Fruit fly (Drosophila melanogaster) whole organism, pupa: Measurements from ENCODE around the gene smog.

Experiments used
- CG10348 ChIP-seq: fragments of 200-800 bp; sonication (Bioruptor generic); IDR thresholded peaks from 2 replicates; pipeline ENCODE4 v1.3.6; 2022; ENCODE audit warnings: missing biosample characterization, missing genetic modification characterization
- CG12605 ChIP-seq: fragments of 200-800 bp; sonication (Bioruptor generic); IDR thresholded peaks from 2 replicates; pipeline ENCODE4 v1.3.6; 2022; ENCODE audit warnings: missing biosample characterization, missing genetic modification characterization
- CG13204 ChIP-seq: fragments of 200-800 bp; sonication (Bioruptor generic); optimal IDR thresholded peaks from 2 replicates; lab custom pipeline; 2018; ENCODE audit warnings: missing biosample characterization, mild to moderate bottlenecking, missing genetic modification characterization, moderate library complexity
- CG14655 ChIP-seq: fragments of 200-800 bp; sonication (Bioruptor generic); optimal IDR thresholded peaks from 3 replicates; lab custom pipeline; 2017; ENCODE audit warnings: mild to moderate bottlenecking, missing biosample characterization, missing genetic modification reagents, missing genetic modification characterization
- CG15710 ChIP-seq: fragments of 200-800 bp; sonication (Bioruptor generic); optimal IDR thresholded peaks from 2 replicates; lab custom pipeline; 2018; ENCODE audit warnings: missing biosample characterization, mild to moderate bottlenecking, missing genetic modification characterization, moderate library complexity
- CG17806 ChIP-seq: fragments of 200-800 bp; sonication (Bioruptor generic); optimal IDR thresholded peaks from 2 replicates; lab custom pipeline; 2018; ENCODE audit warnings: missing biosample characterization, mild to moderate bottlenecking, missing genetic modification characterization, moderate library complexity
- CG32121 ChIP-seq: fragments of 200-800 bp; sonication (Bioruptor generic); IDR thresholded peaks from 2 replicates; pipeline ENCODE4 v1.3.6; 2022; ENCODE audit warnings: missing biosample characterization, missing genetic modification characterization
- CG34367 ChIP-seq: fragments of 200-800 bp; sonication (Bioruptor generic); optimal IDR thresholded peaks from 2 replicates; lab custom pipeline; 2018; ENCODE audit warnings: missing biosample characterization, mild to moderate bottlenecking, missing genetic modification characterization
- CG4496 ChIP-seq: fragments of 200-800 bp; sonication (Bioruptor generic); IDR thresholded peaks from 3 replicates; pipeline ENCODE4 v1.3.6; 2022; ENCODE audit warnings: missing biosample characterization, missing genetic modification characterization
- CG8159 ChIP-seq: fragments of 200-800 bp; sonication (Bioruptor generic); optimal IDR thresholded peaks from 3 replicates; lab custom pipeline; 2018; ENCODE audit warnings: missing biosample characterization, mild to moderate bottlenecking, missing genetic modification characterization, moderate library complexity
- CG8301 ChIP-seq: fragments of 200-800 bp; sonication (Bioruptor generic); optimal IDR thresholded peaks from 2 replicates; lab custom pipeline; 2018; ENCODE audit warnings: missing biosample characterization, mild to moderate bottlenecking, missing genetic modification characterization
- CG9948 ChIP-seq: fragments of 200-800 bp; sonication (Bioruptor generic); optimal IDR thresholded peaks from 2 replicates; lab custom pipeline; 2018; ENCODE audit warnings: missing biosample characterization, mild to moderate bottlenecking, missing genetic modification characterization, moderate library complexity
- D1 ChIP-seq: fragments of 200-800 bp; sonication (Bioruptor generic); optimal IDR thresholded peaks from 2 replicates; lab custom pipeline; 2018; ENCODE audit warnings: missing biosample characterization, mild to moderate bottlenecking, missing genetic modification characterization, moderate library complexity
- EcR ChIP-seq: fragments of 200-800 bp; sonication (Bioruptor generic); optimal IDR thresholded peaks from 3 replicates; lab custom pipeline; 2019; ENCODE audit warnings: missing biosample characterization, missing genetic modification characterization, mild to moderate bottlenecking, moderate library complexity, missing genetic modification reagents
- Ets98B ChIP-seq: fragments of 200-800 bp; sonication (Bioruptor generic); IDR thresholded peaks from 2 replicates; pipeline ENCODE4 v1.3.6; 2022; ENCODE audit warnings: missing biosample characterization, missing genetic modification characterization
- Pif1A ChIP-seq: fragments of 200-800 bp; sonication (Bioruptor generic); optimal IDR thresholded peaks from 3 replicates; lab custom pipeline; 2016; ENCODE audit warnings: missing biosample characterization, missing genetic modification characterization
- Pif1B ChIP-seq: fragments of 200-800 bp; sonication (Bioruptor generic); optimal IDR thresholded peaks from 3 replicates; lab custom pipeline; 2016; ENCODE audit warnings: missing biosample characterization, missing genetic modification characterization
- Snoo ChIP-seq: fragments of 200-800 bp; sonication (Bioruptor generic); optimal IDR thresholded peaks from 3 replicates; lab custom pipeline; 2017; ENCODE audit warnings: missing biosample characterization, mild to moderate bottlenecking, missing genetic modification characterization, inconsistent platforms
- fd96Ca ChIP-seq: fragments of 200-800 bp; sonication (Bioruptor generic); IDR thresholded peaks from 3 replicates; pipeline ENCODE4 v1.3.6; 2022; ENCODE audit warnings: missing biosample characterization, missing genetic modification characterization
- gl ChIP-seq: fragments of 200-800 bp; sonication (Bioruptor generic); optimal IDR thresholded peaks from 2 replicates; lab custom pipeline; 2018; ENCODE audit warnings: missing biosample characterization, mild to moderate bottlenecking, missing genetic modification characterization
- rn ChIP-seq: fragments of 200-800 bp; sonication (Bioruptor generic); IDR thresholded peaks from 2 replicates; pipeline ENCODE4 v1.3.6; 2022; ENCODE audit warnings: missing biosample characterization, missing genetic modification characterization

Gene smog

DNA sequence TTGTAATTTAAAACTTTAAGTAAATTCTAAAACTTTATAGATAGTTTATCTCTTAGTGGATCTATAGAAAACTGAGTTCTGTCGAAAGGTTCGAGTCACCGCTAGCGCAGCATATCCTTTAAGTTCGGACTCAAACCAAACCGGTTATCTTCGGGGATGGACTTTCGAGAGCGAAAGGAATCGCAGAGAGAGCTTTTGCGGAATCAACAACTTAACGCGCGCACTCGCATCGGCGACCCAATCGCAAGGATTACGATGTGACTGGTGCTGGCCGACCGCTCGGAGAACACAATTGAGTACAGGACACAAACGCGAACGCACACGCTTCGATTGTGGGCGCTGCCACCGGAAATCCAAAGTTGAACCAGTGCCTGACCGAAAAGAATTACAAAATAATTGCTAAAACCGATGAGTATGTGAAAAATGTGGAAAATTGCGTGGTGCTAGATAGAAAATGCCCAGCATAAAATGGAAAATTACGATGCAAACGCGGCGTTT, at the start of gene smog:
Gene smog, plus strand, starts transcription at position 260 of the 498 bp plus-strand sequence.
- TF ChIP-seq CG32121 (no peak), fd96Ca (GFP tag; lab: Robert Waterston, UW) (0 out of 3 replicates have a peak, but pooled peaks have one; percentile 19)

DNA sequence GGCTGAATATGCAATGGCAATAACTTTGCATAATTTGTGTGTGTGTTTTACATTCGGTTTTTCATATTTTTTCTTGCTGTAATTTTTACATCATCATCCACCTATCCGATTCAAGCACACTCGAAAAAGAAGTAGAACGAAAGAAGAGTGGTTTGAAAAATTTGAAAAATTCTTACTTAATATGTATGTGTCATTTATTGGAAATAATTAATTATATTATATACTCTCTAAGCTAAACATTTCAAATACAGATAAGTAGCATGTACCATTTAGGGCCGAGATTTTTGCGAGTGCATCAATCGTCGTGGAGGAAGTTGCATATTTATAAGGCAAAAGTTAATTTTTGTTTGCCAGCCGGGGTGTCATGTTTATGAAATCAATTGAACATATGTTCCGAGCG, 46.6 kb upstream of the smog start:
- TF ChIP-seq Pif1A (GFP tag; lab: Kevin White, UChicago) (no peak), CG13204 (GFP tag; lab: Kevin White, UChicago) (no peak), Pif1B (GFP tag; lab: Kevin White, UChicago) (no peak), CG8159 (tag; lab: Kevin White, UChicago) (peak; percentile 14), CG14655 (no peak), CG17806 (tag; lab: Kevin White, UChicago) (peak; percentile 3), CG32121 (no peak), fd96Ca (GFP tag; lab: Robert Waterston, UW) (no peak), CG15710 (tag; lab: Kevin White, UChicago) (no peak)

DNA sequence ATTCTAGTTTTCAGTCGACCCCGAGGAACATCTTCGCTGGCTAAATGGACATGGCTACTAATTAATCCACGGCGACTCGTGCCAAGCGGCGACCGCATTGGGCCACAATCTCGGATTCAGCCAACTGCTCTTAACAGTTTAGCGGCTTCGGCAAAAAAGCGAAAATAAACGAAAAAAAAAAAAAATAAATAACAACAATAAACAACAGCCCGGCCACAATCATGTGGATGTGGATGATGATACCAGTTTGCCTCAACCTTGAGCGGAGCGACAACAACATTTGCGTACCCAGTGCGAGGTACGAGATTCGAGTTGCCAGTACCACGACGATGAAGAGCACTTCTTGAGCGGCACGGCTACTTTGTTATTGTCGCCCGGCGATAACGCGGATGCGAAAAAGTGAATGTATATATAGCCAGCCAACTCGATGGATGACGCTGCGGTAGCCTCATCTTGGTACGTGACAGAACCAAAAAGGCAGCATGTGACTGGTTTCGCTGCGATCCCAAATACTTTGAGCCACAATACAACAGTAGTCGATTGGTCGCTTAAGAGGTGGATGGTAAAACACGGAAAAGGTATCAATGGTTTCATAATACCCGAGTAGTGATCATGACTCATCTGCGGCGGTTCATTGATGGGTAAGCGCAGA, 44.6 kb upstream of the smog start:
- TF ChIP-seq CG13204 (GFP tag; lab: Kevin White, UChicago) (peak; percentile 67), D1 (tag; lab: Kevin White, UChicago) (no peak), EcR (GFP tag; lab: Kevin White, UChicago) (peak; percentile 63)
- TF ChIP-seq, all 21 proteins: peak for 2

DNA sequence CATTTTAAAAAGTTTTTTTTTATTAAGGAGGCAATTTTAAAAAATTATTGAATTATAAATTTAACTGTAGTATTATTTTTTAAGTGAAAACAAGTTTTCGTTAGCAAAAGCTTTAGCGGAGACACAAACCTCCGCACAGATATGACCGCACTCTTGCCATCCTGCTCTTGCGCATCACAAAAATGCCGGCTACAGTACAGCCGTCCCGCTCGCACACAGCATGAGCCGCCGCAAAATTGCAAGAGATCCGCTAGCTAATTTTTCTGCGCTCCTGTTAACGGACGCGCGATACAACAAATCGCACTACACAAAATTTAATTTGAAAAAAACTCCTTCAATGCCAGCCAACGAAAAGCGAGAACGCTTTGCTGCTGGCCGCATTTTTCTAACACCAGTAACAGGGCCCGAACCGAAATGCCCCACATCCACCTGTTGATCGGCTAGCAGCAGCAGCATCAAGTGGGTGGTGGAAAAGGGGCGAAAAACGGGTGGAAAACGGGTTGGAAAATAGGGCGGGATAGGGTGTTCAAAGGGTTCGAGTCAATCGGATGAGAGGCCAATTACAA, 42.5 kb upstream of the smog start:
- TF ChIP-seq CG32121 (peak; percentile 51; the same call in 1 of the 2 replicates), gl (tag; lab: Kevin White, UChicago) (no peak), CG8159 (tag; lab: Kevin White, UChicago) (no peak), CG15710 (tag; lab: Kevin White, UChicago) (peak; percentile 32), Pif1A (GFP tag; lab: Kevin White, UChicago) (peak; percentile 9), D1 (tag; lab: Kevin White, UChicago) (peak; percentile 69), CG17806 (tag; lab: Kevin White, UChicago) (peak; percentile 10), fd96Ca (GFP tag; lab: Robert Waterston, UW) (peak; percentile 43; the same call in 1 of the 3 replicates), CG10348 (GFP tag; lab: Robert Waterston, UW) (no peak), CG14655 (no peak), CG12605 (GFP tag; lab: Robert Waterston, UW) (peak; percentile 88), rn (GFP tag; lab: Robert Waterston, UW) (no peak), CG13204 (GFP tag; lab: Kevin White, UChicago) (no peak), Snoo (tag; lab: Kevin White, UChicago) (peak; percentile 35), Pif1B (GFP tag; lab: Kevin White, UChicago) (peak; percentile 46), EcR (GFP tag; lab: Kevin White, UChicago) (no peak), Ets98B (GFP tag; lab: Robert Waterston, UW) (peak; percentile 64), CG34367 (tag; lab: Kevin White, UChicago) (no peak), CG4496 (GFP tag; lab: Robert Waterston, UW) (peak; percentile 66)
- TF ChIP-seq, all 21 proteins: peak for 11

DNA sequence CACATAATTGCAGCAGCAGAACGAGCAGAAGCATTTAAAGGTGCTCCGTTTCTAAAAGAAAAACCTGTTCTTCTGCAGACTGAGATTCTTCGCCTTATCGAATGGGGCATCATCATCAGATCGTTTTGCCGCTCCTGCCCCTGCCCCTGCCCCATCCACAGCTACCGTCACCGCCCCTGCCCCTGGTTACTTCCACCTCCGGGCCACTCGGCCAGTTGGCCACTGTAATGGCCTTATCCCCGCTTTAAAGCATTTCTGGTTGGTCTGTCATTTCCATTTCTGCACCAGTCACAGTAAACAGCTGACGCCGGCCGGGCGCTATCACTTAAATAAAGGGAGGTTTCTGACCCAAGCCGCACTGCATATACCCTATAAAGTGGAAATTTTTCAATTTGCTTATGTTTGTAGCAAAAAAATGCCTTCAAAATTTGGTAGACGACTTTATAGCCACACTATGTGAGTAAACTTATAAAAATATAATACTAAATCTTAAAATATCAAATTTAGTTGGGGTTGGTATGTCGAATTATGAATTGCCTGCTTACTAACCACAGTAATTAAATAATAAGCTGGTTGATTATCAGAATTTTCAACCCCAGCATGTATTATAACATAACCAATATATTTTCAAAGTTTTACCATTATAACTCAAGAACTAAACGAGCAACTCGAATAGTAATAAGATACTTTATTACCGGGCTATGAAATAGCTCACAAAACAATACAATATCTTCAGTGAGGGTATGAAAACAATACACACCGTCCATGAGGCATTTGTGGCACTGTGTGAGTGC, 41.8 kb upstream of the smog start:
- TF ChIP-seq CG12605 (GFP tag; lab: Robert Waterston, UW) (no peak), D1 (tag; lab: Kevin White, UChicago) (no peak), fd96Ca (GFP tag; lab: Robert Waterston, UW) (no peak), Snoo (tag; lab: Kevin White, UChicago) (peak; percentile 67), CG8301 (peak; percentile 62), CG8159 (tag; lab: Kevin White, UChicago) (peak; percentile 81), rn (GFP tag; lab: Robert Waterston, UW) (no peak), Ets98B (GFP tag; lab: Robert Waterston, UW) (0 out of 2 replicates have a peak, but pooled peaks have one; percentile 10), CG10348 (GFP tag; lab: Robert Waterston, UW) (no peak), CG9948 (tag; lab: Kevin White, UChicago) (peak; percentile 56), Pif1A (GFP tag; lab: Kevin White, UChicago) (peak; percentile 55), CG34367 (tag; lab: Kevin White, UChicago) (peak; percentile 6), gl (tag; lab: Kevin White, UChicago) (no peak), Pif1B (GFP tag; lab: Kevin White, UChicago) (peak; percentile 54), EcR (GFP tag; lab: Kevin White, UChicago) (peak; percentile 61), CG15710 (tag; lab: Kevin White, UChicago) (peak; percentile 58), CG14655 (peak; percentile 80), CG32121 (no peak), CG17806 (tag; lab: Kevin White, UChicago) (peak; percentile 10), CG4496 (GFP tag; lab: Robert Waterston, UW) (0 out of 3 replicates have a peak, but pooled peaks have one; percentile 14), CG13204 (GFP tag; lab: Kevin White, UChicago) (peak; percentile 44)
